Worm (Caenorhabditis elegans) whole organism, late embryonic: ENCODE measurements around the gene sek-1.

ENCODE experiments used
- C08G9.2 ChIP-seq: sonication (generic microtip); optimal IDR thresholded peaks from 2 replicates; lab custom pipeline; 2016; ENCODE audit warnings: mild to moderate bottlenecking, missing genetic modification characterization, moderate library complexity, missing compliant biosample characterization
- K09A11.1 ChIP-seq: sonication (generic microtip); optimal IDR thresholded peaks from 2 replicates; lab custom pipeline; 2017; ENCODE audit warnings: antibody characterized with exemption, mild to moderate bottlenecking, missing genetic modification characterization, missing compliant biosample characterization; ENCODE audit not compliant: insufficient read depth
- T23F11.4 ChIP-seq: fragments of 200-800 bp; sonication (Bioruptor generic); optimal IDR thresholded peaks from 2 replicates; lab custom pipeline; 2018; ENCODE audit warnings: mild to moderate bottlenecking, missing genetic modification characterization, missing compliant biosample characterization
- ahr-1 ChIP-seq: sonication (generic microtip); optimal IDR thresholded peaks from 2 replicates; lab custom pipeline; 2016; ENCODE audit warnings: missing genetic modification characterization, missing compliant biosample characterization
- ama-1 ChIP-seq: fragments of 150-350 bp; optimal IDR thresholded peaks from 2 replicates; lab custom pipeline; 2014
- ceh-14 ChIP-seq: sonication (generic microtip); optimal IDR thresholded peaks from 2 replicates; lab custom pipeline; 2016; ENCODE audit warnings: missing genotype, missing genetic modification characterization, missing compliant biosample characterization
- ceh-18 ChIP-seq: sonication (generic microtip); optimal IDR thresholded peaks from 2 replicates; lab custom pipeline; 2016; ENCODE audit warnings: missing genetic modification characterization, missing compliant biosample characterization
- ceh-2 ChIP-seq: sonication (generic microtip); optimal IDR thresholded peaks from 2 replicates; lab custom pipeline; 2016; ENCODE audit warnings: missing genotype, missing genetic modification characterization, missing compliant biosample characterization
- ceh-22 ChIP-seq: sonication (generic microtip); optimal IDR thresholded peaks from 2 replicates; lab custom pipeline; 2017; ENCODE audit warnings: missing biosample characterization, missing genetic modification characterization
- ceh-30 ChIP-seq: fragments of 150-350 bp; optimal IDR thresholded peaks from 2 replicates; lab custom pipeline; 2014; ENCODE audit warnings: missing biosample characterization, missing genetic modification characterization
- ceh-31 ChIP-seq: sonication (generic microtip); optimal IDR thresholded peaks from 2 replicates; lab custom pipeline; 2016; ENCODE audit warnings: missing genetic modification characterization, missing compliant biosample characterization
- ceh-34 ChIP-seq: sonication (generic microtip); optimal IDR thresholded peaks from 2 replicates; lab custom pipeline; 2016; ENCODE audit warnings: mild to moderate bottlenecking, missing genetic modification characterization, missing compliant biosample characterization
- ceh-45 ChIP-seq: fragments of 200-800 bp; sonication (Bioruptor generic); IDR thresholded peaks from 2 replicates; pipeline ENCODE4 v1.3.6; 2022; ENCODE audit warnings: missing genetic modification reagents, missing genetic modification characterization, missing compliant biosample characterization
- ceh-48 ChIP-seq: sonication (generic microtip); optimal IDR thresholded peaks from 2 replicates; lab custom pipeline; 2016; ENCODE audit warnings: missing genetic modification characterization, inconsistent platforms, missing compliant biosample characterization
- ceh-6 ChIP-seq: fragments of 200-800 bp; sonication (Bioruptor generic); optimal IDR thresholded peaks from 2 replicates; lab custom pipeline; 2018; ENCODE audit warnings: mild to moderate bottlenecking, missing genetic modification characterization, missing compliant biosample characterization
- ceh-9 ChIP-seq: sonication (generic microtip); optimal IDR thresholded peaks from 2 replicates; lab custom pipeline; 2016; ENCODE audit warnings: mild to moderate bottlenecking, missing genetic modification characterization, inconsistent platforms, missing compliant biosample characterization
- che-1 ChIP-seq: sonication (generic microtip); optimal IDR thresholded peaks from 2 replicates; lab custom pipeline; 2016; ENCODE audit warnings: mild to moderate bottlenecking, missing genetic modification characterization, missing compliant biosample characterization
- dmd-4 ChIP-seq: sonication (generic microtip); optimal IDR thresholded peaks from 2 replicates; lab custom pipeline; 2016; ENCODE audit warnings: borderline replicate concordance, missing genetic modification characterization, missing compliant biosample characterization
- dve-1 ChIP-seq: sonication (generic microtip); optimal IDR thresholded peaks from 2 replicates; lab custom pipeline; 2017; ENCODE audit warnings: antibody characterized with exemption, mild to moderate bottlenecking, missing genetic modification characterization, missing compliant biosample characterization
- elt-2 ChIP-seq: sonication (generic microtip); optimal IDR thresholded peaks from 2 replicates; lab custom pipeline; 2016; ENCODE audit warnings: missing genetic modification reagents, missing genetic modification characterization, missing compliant biosample characterization
- eyg-1 ChIP-seq: sonication (generic microtip); optimal IDR thresholded peaks from 2 replicates; lab custom pipeline; 2016; ENCODE audit warnings: missing genotype, missing genetic modification characterization, missing compliant biosample characterization
- fkh-10 ChIP-seq: fragments of 150-350 bp; optimal IDR thresholded peaks from 2 replicates; lab custom pipeline; 2014; ENCODE audit warnings: missing biosample characterization, missing genetic modification reagents, missing genetic modification characterization
- fkh-6 ChIP-seq: sonication (generic microtip); optimal IDR thresholded peaks from 2 replicates; lab custom pipeline; 2016; ENCODE audit warnings: missing genetic modification characterization, missing compliant biosample characterization
- hlh-13 ChIP-seq: fragments of 200-800 bp; sonication (Bioruptor generic); optimal IDR thresholded peaks from 2 replicates; lab custom pipeline; 2018; ENCODE audit warnings: mild to moderate bottlenecking, missing genetic modification characterization, missing compliant biosample characterization
- hlh-15 ChIP-seq: sonication (generic microtip); optimal IDR thresholded peaks from 2 replicates; lab custom pipeline; 2016; ENCODE audit warnings: missing genetic modification characterization, missing compliant biosample characterization
- hlh-30 ChIP-seq: sonication (generic microtip); optimal IDR thresholded peaks from 2 replicates; lab custom pipeline; 2017; ENCODE audit warnings: antibody characterized with exemption, missing genetic modification characterization, missing compliant biosample characterization; ENCODE audit not compliant: insufficient read depth
- madf-2 ChIP-seq: sonication (generic microtip); optimal IDR thresholded peaks from 2 replicates; lab custom pipeline; 2017; ENCODE audit warnings: missing genetic modification characterization, missing compliant biosample characterization
- mec-3 ChIP-seq: sonication (generic microtip); optimal IDR thresholded peaks from 2 replicates; lab custom pipeline; 2016; ENCODE audit warnings: borderline replicate concordance, missing genetic modification characterization, missing compliant biosample characterization
- nfya-1 ChIP-seq: sonication (generic microtip); optimal IDR thresholded peaks from 2 replicates; lab custom pipeline; 2017; ENCODE audit warnings: missing genetic modification characterization, mild to moderate bottlenecking, missing compliant biosample characterization, antibody characterized with exemption, moderate library complexity
- npax-4 ChIP-seq: sonication (generic microtip); optimal IDR thresholded peaks from 2 replicates; lab custom pipeline; 2016; ENCODE audit warnings: missing genetic modification characterization, missing compliant biosample characterization
- pat-9 ChIP-seq: fragments of 200-800 bp; sonication (Bioruptor generic); optimal IDR thresholded peaks from 2 replicates; lab custom pipeline; 2018; ENCODE audit warnings: mild to moderate bottlenecking, missing genetic modification characterization, moderate library complexity, missing compliant biosample characterization
- pax-1 ChIP-seq: fragments of 150-350 bp; optimal IDR thresholded peaks from 2 replicates; lab custom pipeline; 2014; ENCODE audit warnings: missing biosample characterization, missing genetic modification characterization
- ref-2 ChIP-seq: sonication (generic microtip); optimal IDR thresholded peaks from 2 replicates; lab custom pipeline; 2016; ENCODE audit warnings: missing genetic modification characterization, missing compliant biosample characterization
- rnt-1 ChIP-seq: sonication (generic microtip); optimal IDR thresholded peaks from 2 replicates; lab custom pipeline; 2016; ENCODE audit warnings: missing genetic modification characterization, missing compliant biosample characterization
- sdc-2 ChIP-seq: sonication (generic microtip); optimal IDR thresholded peaks from 2 replicates; lab custom pipeline; 2016; ENCODE audit warnings: missing genotype, missing genetic modification characterization, missing compliant biosample characterization
- sox-2 ChIP-seq: fragments of 200-800 bp; sonication (Bioruptor generic); IDR thresholded peaks from 2 replicates; pipeline ENCODE4 v1.3.6; 2022; ENCODE audit warnings: missing genetic modification reagents, missing genetic modification characterization, missing compliant biosample characterization
- sox-4 ChIP-seq: sonication (generic microtip); optimal IDR thresholded peaks from 2 replicates; lab custom pipeline; 2017; ENCODE audit warnings: mild to moderate bottlenecking, missing genetic modification characterization, inconsistent platforms, missing compliant biosample characterization
- syd-9 ChIP-seq: sonication (generic microtip); optimal IDR thresholded peaks from 2 replicates; lab custom pipeline; 2016; ENCODE audit warnings: mild to moderate bottlenecking, missing genetic modification characterization, moderate library complexity, missing compliant biosample characterization
- tbx-2 ChIP-seq: sonication (generic microtip); optimal IDR thresholded peaks from 2 replicates; lab custom pipeline; 2016; ENCODE audit warnings: missing genetic modification characterization, missing compliant biosample characterization
- unc-3 ChIP-seq, 2 experiments: fragments of 200-800 bp in 1 of 2; sonication (Bioruptor generic) in 1 of 2; sonication (generic microtip) in 1 of 2; conservative IDR thresholded peaks in 1 of 2; optimal IDR thresholded peaks in 1 of 2; 2 replicates each; pipeline versions ENCODE4 v1.3.6 to Lab custom; 2016 to 2022; ENCODE audit warnings: missing compliant biosample characterization in 2 of 2, missing genetic modification characterization in 2 of 2, missing genetic modification reagents in 1 of 2
- zip-5 ChIP-seq: sonication (generic microtip); optimal IDR thresholded peaks from 2 replicates; lab custom pipeline; 2016; ENCODE audit warnings: missing genetic modification characterization, missing compliant biosample characterization
- ztf-16 ChIP-seq: sonication (generic microtip); optimal IDR thresholded peaks from 2 replicates; lab custom pipeline; 2017; ENCODE audit warnings: missing genetic modification characterization, missing compliant biosample characterization

Gene sek-1

DNA sequence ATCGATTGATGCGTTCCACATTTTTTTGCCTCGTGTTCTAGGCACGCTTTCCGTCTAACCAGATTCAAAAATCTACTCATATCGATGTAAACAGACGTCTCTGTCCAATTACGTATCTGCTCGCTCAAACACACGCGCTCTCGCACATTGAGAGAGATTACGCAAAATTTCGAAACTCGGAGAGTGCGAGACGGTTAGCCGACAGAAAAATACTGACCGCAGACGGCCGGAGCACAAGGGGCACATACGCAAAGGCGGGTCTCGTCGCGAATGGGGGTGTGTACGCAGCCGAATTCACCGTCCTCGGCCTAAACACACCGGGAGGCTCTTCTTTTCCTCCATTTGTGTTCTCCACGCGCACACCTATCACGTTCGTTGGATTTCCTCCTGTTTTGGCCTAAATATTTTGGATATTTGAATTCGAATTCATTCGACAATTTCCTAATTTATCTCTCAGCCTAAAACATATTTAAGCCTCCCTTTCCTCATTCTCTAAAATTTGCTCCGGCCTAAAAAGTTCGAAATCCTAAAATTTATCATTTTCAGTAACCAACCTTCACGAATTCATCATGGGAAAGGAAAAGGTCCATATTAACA is 6.7 kb downstream of the sek-1 start, which contains the start of gene eef-1A.2 (continued):
- no peak for TF ChIP-seq fkh-6
- no peak for TF ChIP-seq pax-1
- peak; percentile 40 for TF ChIP-seq K09A11.1
- TF ChIP-seq ceh-31 (tag; lab: Kevin White, UChicago), result peak; percentile 88
- peak; percentile 81 for TF ChIP-seq ref-2 (tag; lab: Kevin White, UChicago)
- TF ChIP-seq eyg-1 (tag; lab: Kevin White, UChicago), result peak; percentile 60
- peak; percentile 29 for TF ChIP-seq ceh-2 (tag; lab: Kevin White, UChicago)
- no peak for TF ChIP-seq unc-3 (GFP tag; conservative IDR thresholded peaks at IDR 0.05; lab: Robert Waterston, UW)
- no peak for TF ChIP-seq unc-3 (tag; optimal IDR thresholded peaks at IDR 0.05; lab: Kevin White, UChicago)
- no peak for TF ChIP-seq ceh-9 (tag; lab: Kevin White, UChicago)
- TF ChIP-seq ahr-1 (tag; lab: Kevin White, UChicago), result no peak
- TF ChIP-seq ceh-14 (tag; lab: Kevin White, UChicago), result peak; percentile 60
- TF ChIP-seq ama-1, result no peak
- no peak for TF ChIP-seq ceh-30 (tag; lab: Kevin White, UChicago)
- TF ChIP-seq ceh-45 (GFP tag; lab: Robert Waterston, UW), result no peak
- TF ChIP-seq elt-2 (tag; lab: Kevin White, UChicago), result peak; percentile 79
- peak; percentile 32 for TF ChIP-seq ceh-48 (tag; lab: Kevin White, UChicago)
- no peak for TF ChIP-seq npax-4 (tag; lab: Kevin White, UChicago)
- peak; percentile 66 for TF ChIP-seq rnt-1
- peak; percentile 39 for TF ChIP-seq madf-2 (tag; lab: Kevin White, UChicago)
- TF ChIP-seq hlh-30 (tag; lab: Kevin White, UChicago), result peak; percentile 87
- TF ChIP-seq mec-3 (tag; lab: Kevin White, UChicago), result no peak
- TF ChIP-seq pat-9 (tag; lab: Kevin White, UChicago), result no peak
- no peak for TF ChIP-seq ceh-6 (GFP tag; lab: Kevin White, UChicago)
- peak; percentile 80 for TF ChIP-seq dve-1 (tag; lab: Kevin White, UChicago)
- peak; percentile 24 for TF ChIP-seq C08G9.2 (tag; lab: Kevin White, UChicago)
- TF ChIP-seq T23F11.4 (GFP tag; lab: Kevin White, UChicago), result no peak
- TF ChIP-seq zip-5, result no peak
- peak; percentile 80 for TF ChIP-seq sdc-2 (tag; lab: Kevin White, UChicago)
- TF ChIP-seq sox-4 (tag; lab: Kevin White, UChicago), result no peak
- peak; percentile 57 for TF ChIP-seq ceh-22 (tag; lab: Kevin White, UChicago)
- no peak for TF ChIP-seq sox-2
- TF ChIP-seq syd-9 (tag; lab: Kevin White, UChicago), result no peak
- TF ChIP-seq ceh-18 (tag; lab: Kevin White, UChicago), result peak; percentile 83
- TF ChIP-seq hlh-15 (tag; lab: Kevin White, UChicago), result no peak
- no peak for TF ChIP-seq hlh-13
- no peak for TF ChIP-seq ztf-16 (tag; lab: Kevin White, UChicago)
- no peak for TF ChIP-seq fkh-10
- no peak for TF ChIP-seq che-1

ce11 chrX:7825707-7826106 is 9.2 kb downstream of the sek-1 start:
- TF ChIP-seq ceh-18 (tag; lab: Kevin White, UChicago) (no peak), dmd-4 (no peak), ceh-30 (tag; lab: Kevin White, UChicago) (no peak), hlh-15 (tag; lab: Kevin White, UChicago) (no peak), elt-2 (tag; lab: Kevin White, UChicago) (peak; percentile 44), ama-1 (peak; percentile 63), dve-1 (tag; lab: Kevin White, UChicago) (peak; percentile 24), tbx-2 (peak; percentile 21), nfya-1 (tag; lab: Kevin White, UChicago) (peak; percentile 66), rnt-1 (peak; percentile 18), ceh-34 (tag; lab: Kevin White, UChicago) (peak; percentile 46)
